Worm (Caenorhabditis elegans) whole organism, L4 larva: ENCODE results near the gene C07A9.9.

ENCODE experiments used
- F26F4.8 ChIP-seq: fragments of 200-800 bp; sonication (Bioruptor generic); conservative IDR thresholded peaks from 2 replicates; pipeline ENCODE4 v1.3.6; 2022; ENCODE audit warnings: missing genetic modification characterization, missing compliant biosample characterization
- F37D6.2 ChIP-seq: sonication (generic microtip); optimal IDR thresholded peaks from 2 replicates; lab custom pipeline; 2016; ENCODE audit warnings: mild to moderate bottlenecking, missing genetic modification characterization, missing compliant biosample characterization
- F44E2.7 ChIP-seq: fragments of 200-800 bp; sonication (Bioruptor generic); IDR thresholded peaks from 2 replicates; pipeline ENCODE4 v2.1.2; 2022; ENCODE audit warnings: missing genetic modification characterization, missing compliant biosample characterization
- F49E8.2 ChIP-seq: sonication (generic microtip); optimal IDR thresholded peaks from 2 replicates; lab custom pipeline; 2016; ENCODE audit warnings: missing compliant biosample characterization, mild to moderate bottlenecking, missing genetic modification characterization, borderline replicate concordance
- R02D3.7 ChIP-seq: fragments of 150-350 bp; sonication (generic microtip); optimal IDR thresholded peaks from 3 replicates; lab custom pipeline; 2014; ENCODE audit warnings: missing biosample characterization, missing genetic modification characterization
- Y105C5A.15 ChIP-seq: fragments of 200-800 bp; sonication (Bioruptor generic); IDR thresholded peaks from 2 replicates; pipeline ENCODE4 v1.3.6; 2022; ENCODE audit warnings: missing genetic modification characterization, missing compliant biosample characterization
- ZK337.2 ChIP-seq: fragments of 200-800 bp; sonication (Bioruptor generic); IDR thresholded peaks from 2 replicates; pipeline ENCODE4 v1.3.6; 2022; ENCODE audit warnings: missing genetic modification reagents, missing genetic modification characterization, missing compliant biosample characterization
- aly-2 ChIP-seq: sonication (generic microtip); optimal IDR thresholded peaks from 2 replicates; lab custom pipeline; 2018; ENCODE audit warnings: missing biosample characterization, missing genetic modification characterization
- arid-1 ChIP-seq: fragments of 200-800 bp; sonication (Bioruptor generic); conservative IDR thresholded peaks from 2 replicates; pipeline ENCODE4 v1.3.6; 2022; ENCODE audit warnings: missing genetic modification reagents, missing genetic modification characterization, missing compliant biosample characterization
- ceh-20 ChIP-seq: fragments of 200-800 bp; sonication (Bioruptor generic); IDR thresholded peaks from 2 replicates; pipeline ENCODE4 v1.3.6; 2022; ENCODE audit warnings: missing genetic modification reagents, missing genetic modification characterization, missing compliant biosample characterization
- ceh-32 ChIP-seq: sonication (generic microtip); optimal IDR thresholded peaks from 2 replicates; lab custom pipeline; 2016; ENCODE audit warnings: mild to moderate bottlenecking, missing genetic modification characterization, missing compliant biosample characterization; ENCODE audit not compliant: poor library complexity
- ctbp-1 ChIP-seq: fragments of 200-800 bp; sonication (Bioruptor generic); IDR thresholded peaks from 2 replicates; pipeline ENCODE4 v1.3.6; 2022; ENCODE audit warnings: missing genetic modification reagents, missing genetic modification characterization, missing compliant biosample characterization
- daf-12 ChIP-seq: fragments of 150-350 bp; optimal IDR thresholded peaks from 2 replicates; lab custom pipeline; 2014; ENCODE audit warnings: missing biosample characterization, missing genetic modification reagents, missing genetic modification characterization
- daf-16 ChIP-seq, 3 experiments: sonication (generic microtip); optimal IDR thresholded peaks; 2 replicates each; lab custom pipeline; 2016 to 2017; ENCODE audit warnings: missing genetic modification characterization in 3 of 3, missing genetic modification reagents in 3 of 3, mild to moderate bottlenecking in 2 of 3, missing compliant biosample characterization in 2 of 3, missing biosample characterization in 1 of 3, moderate library complexity in 1 of 3
- daf-8 ChIP-seq: fragments of 200-800 bp; sonication (Bioruptor generic); IDR thresholded peaks from 2 replicates; pipeline ENCODE4 v1.3.6; 2022; ENCODE audit warnings: missing genetic modification characterization, missing compliant biosample characterization
- dmd-8 ChIP-seq: fragments of 200-800 bp; sonication (Bioruptor generic); IDR thresholded peaks from 2 replicates; pipeline ENCODE4 v1.3.6; 2022; ENCODE audit warnings: missing genetic modification characterization, missing compliant biosample characterization
- dve-1 ChIP-seq: sonication (generic microtip); optimal IDR thresholded peaks from 2 replicates; lab custom pipeline; 2017; ENCODE audit warnings: antibody characterized with exemption, mild to moderate bottlenecking, missing genetic modification characterization, missing compliant biosample characterization; ENCODE audit not compliant: insufficient read depth
- egl-27 ChIP-seq: sonication (generic microtip); optimal IDR thresholded peaks from 3 replicates; lab custom pipeline; 2017; ENCODE audit warnings: missing biosample characterization, missing genetic modification reagents, missing genetic modification characterization
- egl-43 ChIP-seq: fragments of 200-800 bp; sonication (Bioruptor generic); IDR thresholded peaks from 2 replicates; pipeline ENCODE4 v1.3.6; 2022; ENCODE audit warnings: missing genetic modification reagents, missing genetic modification characterization, missing compliant biosample characterization
- hlh-11 ChIP-seq: fragments of 200-800 bp; sonication (Bioruptor generic); optimal IDR thresholded peaks from 2 replicates; lab custom pipeline; 2018; ENCODE audit warnings: mild to moderate bottlenecking, missing genetic modification characterization, missing compliant biosample characterization
- jun-1 ChIP-seq: fragments of 150-350 bp; optimal IDR thresholded peaks from 2 replicates; lab custom pipeline; 2014; ENCODE audit warnings: missing biosample characterization, missing genetic modification reagents, missing genetic modification characterization
- lim-7 ChIP-seq: fragments of 200-800 bp; sonication (Bioruptor generic); IDR thresholded peaks from 2 replicates; pipeline ENCODE4 v1.3.6; 2022; ENCODE audit warnings: missing genetic modification characterization, missing compliant biosample characterization
- lin-1 ChIP-seq: fragments of 200-800 bp; sonication (Bioruptor generic); IDR thresholded peaks from 2 replicates; pipeline ENCODE4 v1.3.6; 2022; ENCODE audit warnings: missing genetic modification reagents, missing genetic modification characterization, missing compliant biosample characterization
- lin-13 ChIP-seq: fragments of 150-350 bp; optimal IDR thresholded peaks from 2 replicates; lab custom pipeline; 2014; ENCODE audit warnings: missing biosample characterization, missing genetic modification reagents, missing genetic modification characterization
- lin-15B ChIP-seq: fragments of 150-350 bp; sonication (generic microtip); optimal IDR thresholded peaks from 3 replicates; lab custom pipeline; 2014; ENCODE audit warnings: missing biosample characterization, missing genetic modification characterization
- lin-29 ChIP-seq: fragments of 200-800 bp; sonication (Bioruptor generic); IDR thresholded peaks from 2 replicates; pipeline ENCODE4 v1.3.6; 2022; ENCODE audit warnings: missing genetic modification reagents, missing genetic modification characterization, missing compliant biosample characterization
- lin-38 ChIP-seq: fragments of 200-800 bp; sonication (Bioruptor generic); IDR thresholded peaks from 2 replicates; pipeline ENCODE4 v1.3.6; 2022; ENCODE audit warnings: missing genetic modification reagents, missing genetic modification characterization, missing compliant biosample characterization
- lir-3 ChIP-seq: sonication (generic microtip); optimal IDR thresholded peaks from 2 replicates; lab custom pipeline; 2016; ENCODE audit warnings: mild to moderate bottlenecking, missing genetic modification characterization, missing compliant biosample characterization
- lsy-2 ChIP-seq, 2 experiments: fragments of 150-350 bp in 1 of 2; sonication (generic microtip) in 1 of 2; optimal IDR thresholded peaks; 2 replicates each; lab custom pipeline; 2014 to 2017; ENCODE audit warnings: missing biosample characterization in 2 of 2, missing genetic modification characterization in 2 of 2
- madf-9 ChIP-seq: fragments of 200-800 bp; sonication (Bioruptor generic); conservative IDR thresholded peaks from 2 replicates; pipeline ENCODE4 v1.3.6; 2022; ENCODE audit warnings: missing genetic modification reagents, missing genetic modification characterization, missing compliant biosample characterization
- mdl-1 ChIP-seq, 2 experiments: fragments of 150-350 bp in 1 of 2; sonication (generic microtip) in 1 of 2; optimal IDR thresholded peaks; 2 replicates each; lab custom pipeline; 2014 to 2017; ENCODE audit warnings: missing biosample characterization in 2 of 2, missing genetic modification characterization in 2 of 2
- mep-1 ChIP-seq: fragments of 150-350 bp; sonication (generic microtip); optimal IDR thresholded peaks from 3 replicates; lab custom pipeline; 2014; ENCODE audit warnings: missing biosample characterization, missing genetic modification characterization
- mes-2 ChIP-seq: sonication (generic microtip); optimal IDR thresholded peaks from 2 replicates; lab custom pipeline; 2016; ENCODE audit warnings: missing genotype, mild to moderate bottlenecking, missing genetic modification characterization, missing compliant biosample characterization; ENCODE audit not compliant: poor library complexity, severe bottlenecking
- mxl-2 ChIP-seq: fragments of 200-800 bp; sonication (Bioruptor generic); conservative IDR thresholded peaks from 2 replicates; pipeline ENCODE4 v1.3.6; 2022; ENCODE audit warnings: missing genetic modification reagents, missing genetic modification characterization, missing compliant biosample characterization
- nhr-10 ChIP-seq: fragments of 150-350 bp; optimal IDR thresholded peaks from 2 replicates; lab custom pipeline; 2014; ENCODE audit warnings: missing biosample characterization, missing genetic modification characterization
- nhr-111 ChIP-seq: fragments of 200-800 bp; sonication (Bioruptor generic); optimal IDR thresholded peaks from 2 replicates; lab custom pipeline; 2018; ENCODE audit warnings: mild to moderate bottlenecking, missing genetic modification characterization, missing compliant biosample characterization
- nhr-28 ChIP-seq: fragments of 150-350 bp; optimal IDR thresholded peaks from 2 replicates; lab custom pipeline; 2014; ENCODE audit warnings: missing biosample characterization, missing genetic modification characterization
- nhr-41 ChIP-seq: fragments of 200-800 bp; sonication (Bioruptor generic); IDR thresholded peaks from 2 replicates; pipeline ENCODE4 v1.3.6; 2022; ENCODE audit warnings: missing genetic modification reagents, missing genetic modification characterization, missing compliant biosample characterization
- nhr-76 ChIP-seq: fragments of 150-350 bp; optimal IDR thresholded peaks from 2 replicates; lab custom pipeline; 2014; ENCODE audit warnings: missing biosample characterization, missing genetic modification characterization
- nhr-77 ChIP-seq: fragments of 150-350 bp; optimal IDR thresholded peaks from 2 replicates; lab custom pipeline; 2014; ENCODE audit warnings: missing biosample characterization, missing genetic modification characterization
- pha-4 ChIP-seq, 2 experiments: fragments of 150-350 bp in 1 of 2; fragments of 200-800 bp in 1 of 2; sonication (Bioruptor generic) in 1 of 2; IDR thresholded peaks in 1 of 2; optimal IDR thresholded peaks in 1 of 2; 2 replicates each; pipeline versions ENCODE4 v1.3.6 to Lab custom; 2014 to 2022; ENCODE audit warnings: missing genetic modification characterization in 2 of 2, missing genetic modification reagents in 2 of 2, missing biosample characterization in 1 of 2, missing compliant biosample characterization in 1 of 2
- php-3 ChIP-seq: fragments of 200-800 bp; sonication (Bioruptor generic); IDR thresholded peaks from 2 replicates; pipeline ENCODE4 v1.3.6; 2022; ENCODE audit warnings: missing genetic modification reagents, missing genetic modification characterization, missing compliant biosample characterization
- set-16 ChIP-seq: fragments of 200-800 bp; sonication (Bioruptor generic); IDR thresholded peaks from 2 replicates; pipeline ENCODE4 v1.3.6; 2022; ENCODE audit warnings: missing genetic modification reagents, missing genetic modification characterization, missing compliant biosample characterization
- spr-3 ChIP-seq: fragments of 200-800 bp; sonication (Bioruptor generic); optimal IDR thresholded peaks from 2 replicates; lab custom pipeline; 2018; ENCODE audit warnings: mild to moderate bottlenecking, missing genetic modification characterization, missing compliant biosample characterization
- unc-39 ChIP-seq: sonication (generic microtip); optimal IDR thresholded peaks from 2 replicates; lab custom pipeline; 2017; ENCODE audit warnings: missing biosample characterization, missing genetic modification characterization
- vab-7 ChIP-seq: fragments of 200-800 bp; sonication (Bioruptor generic); IDR thresholded peaks from 2 replicates; pipeline ENCODE4 v1.3.6; 2022; ENCODE audit warnings: missing genetic modification reagents, missing genetic modification characterization, missing compliant biosample characterization
- zag-1 ChIP-seq: fragments of 150-350 bp; optimal IDR thresholded peaks from 2 replicates; lab custom pipeline; 2014; ENCODE audit warnings: missing biosample characterization, missing genetic modification characterization
- zfp-2 ChIP-seq: sonication (generic microtip); optimal IDR thresholded peaks from 2 replicates; lab custom pipeline; 2016; ENCODE audit warnings: mild to moderate bottlenecking, missing genetic modification characterization, missing compliant biosample characterization
- zfp-3 ChIP-seq: fragments of 200-800 bp; sonication (Bioruptor generic); conservative IDR thresholded peaks from 2 replicates; pipeline ENCODE4 v1.3.6; 2022; ENCODE audit warnings: missing genetic modification reagents, missing genetic modification characterization, missing compliant biosample characterization
- zip-11 ChIP-seq: fragments of 200-800 bp; sonication (Bioruptor generic); IDR thresholded peaks from 2 replicates; pipeline ENCODE4 v1.3.6; 2022; ENCODE audit warnings: missing genetic modification characterization, missing compliant biosample characterization
- zip-2 ChIP-seq: fragments of 150-350 bp; optimal IDR thresholded peaks from 2 replicates; lab custom pipeline; 2014; ENCODE audit warnings: missing biosample characterization, missing genetic modification characterization

C07A9.9 gene

ce11 chrIII:9620148-9620547 lies 47.3 kb downstream of the C07A9.9 start (continued):
- TF ChIP-seq daf-16 (GFP tag; optimal IDR thresholded peaks at IDR 0.05; lab: Kevin White, UChicago) (peak in 1 of 2 experiments; percentile 77), daf-16 (tag; optimal IDR thresholded peaks at IDR 0.05; lab: Kevin White, UChicago) (peak; percentile 15), nhr-111 (GFP tag; lab: Kevin White, UChicago) (no peak), unc-39 (tag; lab: Kevin White, UChicago) (no peak), dmd-8 (no peak), aly-2 (tag; lab: Kevin White, UChicago) (no peak), ceh-32 (tag; lab: Kevin White, UChicago) (no peak), vab-7 (GFP tag; lab: Robert Waterston, UW) (no peak), lin-29 (GFP tag; lab: Robert Waterston, UW) (no peak), daf-12 (tag; lab: Kevin White, UChicago) (no peak), mes-2 (peak; percentile 15), lin-1 (0 out of 2 replicates have a peak, but pooled peaks have one; percentile 18), zfp-3 (no peak), egl-43 (GFP tag; lab: Robert Waterston, UW) (no peak), F44E2.7 (GFP tag; lab: Robert Waterston, UW) (no peak), pha-4 (GFP tag; IDR thresholded peaks at IDR 0.05; lab: Robert Waterston, UW) (no peak), pha-4 (tag; optimal IDR thresholded peaks at IDR 0.05; lab: Kevin White, UChicago) (no peak), ZK337.2 (GFP tag; lab: Robert Waterston, UW) (no peak), ceh-20 (no peak), zip-2 (tag; lab: Kevin White, UChicago) (no peak), lin-15B (no peak), mep-1 (tag; lab: Kevin White, UChicago) (no peak), daf-8 (GFP tag; lab: Robert Waterston, UW) (no peak), nhr-77 (tag; lab: Kevin White, UChicago) (no peak), F37D6.2 (tag; lab: Kevin White, UChicago) (no peak), F49E8.2 (tag; lab: Kevin White, UChicago) (no peak), dve-1 (peak; percentile 16), lin-38 (no peak), nhr-10 (tag; lab: Kevin White, UChicago) (no peak), madf-9 (GFP tag; lab: Robert Waterston, UW) (no peak), ctbp-1 (GFP tag; lab: Robert Waterston, UW) (0 out of 2 replicates have a peak, but pooled peaks have one; percentile 20), lim-7 (GFP tag; lab: Robert Waterston, UW) (no peak), hlh-11 (no peak), lin-13 (no peak), lsy-2 (tag; optimal IDR thresholded peaks at IDR 0.05; lab: Kevin White, UChicago) (peak in 1 of 2 experiments; percentile 30), nhr-76 (tag; lab: Kevin White, UChicago) (no peak), spr-3 (GFP tag; lab: Kevin White, UChicago) (no peak), zfp-2 (tag; lab: Kevin White, UChicago) (no peak), Y105C5A.15 (GFP tag; lab: Robert Waterston, UW) (no peak), nhr-28 (tag; lab: Kevin White, UChicago) (peak; percentile 6), zip-11 (GFP tag; lab: Robert Waterston, UW) (no peak), lir-3 (no peak), egl-27 (no peak), php-3 (GFP tag; lab: Robert Waterston, UW) (no peak), R02D3.7 (no peak), set-16 (GFP tag; lab: Robert Waterston, UW) (no peak), nhr-41 (GFP tag; lab: Robert Waterston, UW) (no peak), mxl-2 (no peak), zag-1 (no peak), arid-1 (GFP tag; lab: Robert Waterston, UW) (no peak), mdl-1 (tag; optimal IDR thresholded peaks at IDR 0.05; lab: Kevin White, UChicago) (peak in 1 of 2 experiments; percentile 10), F26F4.8 (GFP tag; lab: Robert Waterston, UW) (no peak), jun-1 (tag; lab: Kevin White, UChicago) (no peak)
